Worm (Caenorhabditis elegans) whole organism, L2 larva: ENCODE results near the gene tlk-1.

Source experiments
- alr-1 ChIP-seq: fragments of 150-350 bp; optimal IDR thresholded peaks from 2 replicates; lab custom pipeline; 2014; ENCODE audit warnings: missing biosample characterization, missing genetic modification characterization
- fos-1 ChIP-seq: fragments of 150-350 bp; optimal IDR thresholded peaks from 2 replicates; lab custom pipeline; 2014; ENCODE audit warnings: missing biosample characterization, missing genetic modification characterization
- lin-11 ChIP-seq: fragments of 150-350 bp; sonication (generic microtip); optimal IDR thresholded peaks from 2 replicates; lab custom pipeline; 2014; ENCODE audit warnings: missing biosample characterization, missing genetic modification characterization, inconsistent platforms, mixed read lengths
- nhr-11 ChIP-seq: fragments of 150-350 bp; optimal IDR thresholded peaks from 2 replicates; lab custom pipeline; 2014; ENCODE audit warnings: missing biosample characterization, missing genetic modification characterization

ce11 chrIII:9703747-9704605, 4.3 kb downstream of the tlk-1 start:
- TF ChIP-seq nhr-11 (tag; lab: Kevin White, UChicago) (no peak), lin-11 (no peak), fos-1 (tag; lab: Kevin White, UChicago) (peak; percentile 10), alr-1 (tag; lab: Kevin White, UChicago) (no peak)
